Fruit fly (Drosophila melanogaster): ENCODE data around the gene Prosbeta3.
A peak's percentile ranks its signal among the peaks of the same experiment; 100 is the strongest.

The Prosbeta3 gene

dm6 chr3R:9055119-9056105 is 49.4 kb upstream of the Prosbeta3 start (continued):
- peak; percentile 78 for TF ChIP-seq twi (tag; optimal IDR thresholded peaks at IDR 0.05)
- no peak for TF ChIP-seq ci (GFP tag; IDR thresholded peaks at IDR 0.05)
- TF ChIP-seq CG10543 (GFP tag; optimal IDR thresholded peaks at IDR 0.05): peak; percentile 37
- TF ChIP-seq CG1233 (GFP tag; optimal IDR thresholded peaks at IDR 0.05): peak; percentile 91
- TF ChIP-seq CG18262 (tag; optimal IDR thresholded peaks at IDR 0.05): peak; percentile 93
- peak; percentile 91 for TF ChIP-seq CG10209 (GFP tag; optimal IDR thresholded peaks at IDR 0.05)
- TF ChIP-seq GATAe (GFP tag; conservative IDR thresholded peaks at IDR 0.05): no peak
- TF ChIP-seq Abd-B (GFP tag; optimal IDR thresholded peaks at IDR 0.05): peak; percentile 90
- TF ChIP-seq ftz-f1 (GFP tag; optimal IDR thresholded peaks at IDR 0.05): no peak
- TF ChIP-seq Hmx (GFP tag; optimal IDR thresholded peaks at IDR 0.05): peak; percentile 49
- TF ChIP-seq grn (GFP tag; optimal IDR thresholded peaks at IDR 0.05): peak; percentile 51
- no peak for TF ChIP-seq Gsc (GFP tag; IDR thresholded peaks at IDR 0.05)
- TF ChIP-seq Side (GFP tag; optimal IDR thresholded peaks at IDR 0.05): peak; percentile 64
- no peak for TF ChIP-seq bigmax (GFP tag; optimal IDR thresholded peaks at IDR 0.05)
- TF ChIP-seq Elba2 (GFP tag; optimal IDR thresholded peaks at IDR 0.05): peak; percentile 3
- no peak for TF ChIP-seq ttk (GFP tag; IDR thresholded peaks at IDR 0.05)
- TF ChIP-seq maf-S (GFP tag; optimal IDR thresholded peaks at IDR 0.05): peak; percentile 64
- TF ChIP-seq ap (GFP tag; IDR thresholded peaks at IDR 0.05): no peak
- no peak for TF ChIP-seq fd102C (GFP tag; optimal IDR thresholded peaks at IDR 0.05)
- TF ChIP-seq CG16779 (GFP tag; IDR thresholded peaks at IDR 0.05): no peak
- peak; percentile 90 for TF ChIP-seq NfI (GFP tag; optimal IDR thresholded peaks at IDR 0.05)
- peak; percentile 50 for TF ChIP-seq CG16863 (GFP tag; optimal IDR thresholded peaks at IDR 0.05)
- TF ChIP-seq BEAF-32 (GFP tag; optimal IDR thresholded peaks at IDR 0.05): no peak
- peak; percentile 37 for TF ChIP-seq NK7.1 (GFP tag; optimal IDR thresholded peaks at IDR 0.05)
- no peak for TF ChIP-seq Mrtf (GFP tag; IDR thresholded peaks at IDR 0.05)
- peak; percentile 66 for TF ChIP-seq Atf-2 (GFP tag; optimal IDR thresholded peaks at IDR 0.05)
- no peak for TF ChIP-seq Dfd (GFP tag; optimal IDR thresholded peaks at IDR 0.05)
- TF ChIP-seq CG6791 (GFP tag; IDR thresholded peaks at IDR 0.05; ENCODE audit: partially characterized antibody): no peak
- TF ChIP-seq CG9727 (GFP tag; optimal IDR thresholded peaks at IDR 0.05): peak; percentile 93
- TF ChIP-seq ERR (GFP tag; optimal IDR thresholded peaks at IDR 0.05): peak; percentile 42
- no peak for TF ChIP-seq Dll (GFP tag; IDR thresholded peaks at IDR 0.05; ENCODE audit: partially characterized antibody)
- peak; percentile 87 for TF ChIP-seq Dad (GFP tag; optimal IDR thresholded peaks at IDR 0.05)
- TF ChIP-seq Neu2 (GFP tag; optimal IDR thresholded peaks at IDR 0.05; ENCODE audit: borderline replicate concordance): no peak
- TF ChIP-seq C15 (GFP tag; IDR thresholded peaks at IDR 0.05): no peak
- no peak for TF ChIP-seq CG7963 (GFP tag; IDR thresholded peaks at IDR 0.05; ENCODE audit: partially characterized antibody)
- TF ChIP-seq CG4854 (GFP tag; optimal IDR thresholded peaks at IDR 0.05): peak; percentile 86
- peak; percentile 92 for TF ChIP-seq CG10274 (GFP tag; optimal IDR thresholded peaks at IDR 0.05)
- TF ChIP-seq CG12942 (GFP tag; optimal IDR thresholded peaks at IDR 0.05): peak; percentile 83
- peak; percentile 59 for TF ChIP-seq jumu (GFP tag; optimal IDR thresholded peaks at IDR 0.05)
- TF ChIP-seq Deaf1 (tag; optimal IDR thresholded peaks at IDR 0.05): peak; percentile 83
- TF ChIP-seq CG16813 (GFP tag; IDR thresholded peaks at IDR 0.05; ENCODE audit: partially characterized antibody): no peak
- peak; percentile 97 for TF ChIP-seq PHDP (tag; optimal IDR thresholded peaks at IDR 0.05)
- no peak for TF ChIP-seq ham (GFP tag; IDR thresholded peaks at IDR 0.05)
- no peak for TF ChIP-seq cg (GFP tag; optimal IDR thresholded peaks at IDR 0.05)
- TF ChIP-seq Hmr (GFP tag; optimal IDR thresholded peaks at IDR 0.05): peak; percentile 96
- peak; percentile 86 for TF ChIP-seq CG4820 (GFP tag; optimal IDR thresholded peaks at IDR 0.05)
- no peak for TF ChIP-seq al (GFP tag; IDR thresholded peaks at IDR 0.05)
- TF ChIP-seq caup (GFP tag; optimal IDR thresholded peaks at IDR 0.05; ENCODE audit: severe bottlenecking): peak; percentile 95

Data from whole organism, embryonic.